Worm (Caenorhabditis elegans) whole organism, young adult: ENCODE results near the gene ctr-9.

Experiments
- F39B2.1 ChIP-seq: fragments of 200-800 bp; sonication (Bioruptor generic); IDR thresholded peaks from 2 replicates; pipeline ENCODE4 v1.3.6; 2022; ENCODE audit warnings: missing genetic modification reagents, missing genetic modification characterization, missing compliant biosample characterization
- aptf-3 ChIP-seq: fragments of 200-800 bp; sonication (Bioruptor generic); IDR thresholded peaks from 2 replicates; pipeline ENCODE4 v1.3.6; 2022; ENCODE audit warnings: missing genetic modification characterization, missing compliant biosample characterization

- TF ChIP-seq aptf-3 (GFP tag; lab: Robert Waterston, UW) (no peak), F39B2.1 (GFP tag; lab: Robert Waterston, UW) (no peak)
Measured at ce11 chrIII:9497412-9497811, 6.2 kb downstream of the ctr-9 start.
